Worm (Caenorhabditis elegans) whole organism, L2 larva: Measurements from ENCODE around the gene K08C7.1.

Experiments
- C34F6.9 ChIP-seq: fragments of 150-350 bp; optimal IDR thresholded peaks from 2 replicates; lab custom pipeline; 2014; ENCODE audit warnings: missing biosample characterization, missing genetic modification characterization
- F13H6.1 ChIP-seq: sonication (generic microtip); optimal IDR thresholded peaks from 2 replicates; lab custom pipeline; 2016; ENCODE audit warnings: missing genetic modification characterization, missing compliant biosample characterization
- R02D3.7 ChIP-seq: fragments of 150-350 bp; optimal IDR thresholded peaks from 2 replicates; lab custom pipeline; 2014; ENCODE audit warnings: missing biosample characterization, missing genetic modification characterization
- Y55F3AM.14 ChIP-seq: fragments of 200-800 bp; sonication (Bioruptor generic); optimal IDR thresholded peaks from 2 replicates; lab custom pipeline; 2018; ENCODE audit warnings: mild to moderate bottlenecking, missing genetic modification characterization, missing compliant biosample characterization
- ZK546.5 ChIP-seq: sonication (generic microtip); optimal IDR thresholded peaks from 2 replicates; lab custom pipeline; 2017; ENCODE audit warnings: missing biosample characterization, missing genetic modification characterization
- alr-1 ChIP-seq: fragments of 150-350 bp; optimal IDR thresholded peaks from 2 replicates; lab custom pipeline; 2014; ENCODE audit warnings: missing biosample characterization, missing genetic modification characterization
- aly-2 ChIP-seq: fragments of 150-350 bp; optimal IDR thresholded peaks from 2 replicates; lab custom pipeline; 2014; ENCODE audit warnings: missing biosample characterization, missing genetic modification characterization
- ama-1 ChIP-seq: fragments of 150-350 bp; optimal IDR thresholded peaks from 2 replicates; lab custom pipeline; 2018; ENCODE audit warnings: inconsistent platforms
- blmp-1 ChIP-seq: sonication (generic microtip); optimal IDR thresholded peaks from 2 replicates; lab custom pipeline; 2017; ENCODE audit warnings: missing genetic modification characterization, mild to moderate bottlenecking, missing compliant biosample characterization, antibody characterized with exemption, moderate library complexity; ENCODE audit not compliant: insufficient read depth
- ceh-16 ChIP-seq: fragments of 150-350 bp; optimal IDR thresholded peaks from 2 replicates; lab custom pipeline; 2014; ENCODE audit warnings: missing biosample characterization, missing genetic modification characterization
- ceh-82 ChIP-seq: fragments of 150-350 bp; optimal IDR thresholded peaks from 2 replicates; lab custom pipeline; 2014; ENCODE audit warnings: missing biosample characterization, missing genetic modification characterization
- crh-2 ChIP-seq: sonication (generic microtip); optimal IDR thresholded peaks from 2 replicates; lab custom pipeline; 2017; ENCODE audit warnings: missing biosample characterization, missing genetic modification characterization
- dmd-4 ChIP-seq: sonication (generic microtip); optimal IDR thresholded peaks from 2 replicates; lab custom pipeline; 2017; ENCODE audit warnings: missing biosample characterization, missing genetic modification characterization
- egl-27 ChIP-seq: sonication (generic microtip); optimal IDR thresholded peaks from 3 replicates; lab custom pipeline; 2017; ENCODE audit warnings: missing biosample characterization, missing genetic modification reagents, missing genetic modification characterization
- elt-1 ChIP-seq: fragments of 150-350 bp; optimal IDR thresholded peaks from 2 replicates; lab custom pipeline; 2014; ENCODE audit warnings: missing biosample characterization, missing genetic modification characterization
- elt-3 ChIP-seq: sonication (generic microtip); optimal IDR thresholded peaks from 2 replicates; lab custom pipeline; 2017; ENCODE audit warnings: missing biosample characterization, missing genetic modification characterization
- fos-1 ChIP-seq: fragments of 150-350 bp; optimal IDR thresholded peaks from 2 replicates; lab custom pipeline; 2014; ENCODE audit warnings: missing biosample characterization, missing genetic modification characterization
- gmeb-1 ChIP-seq: fragments of 150-350 bp; optimal IDR thresholded peaks from 2 replicates; lab custom pipeline; 2014; ENCODE audit warnings: missing biosample characterization, missing genetic modification characterization
- lin-11 ChIP-seq: fragments of 150-350 bp; sonication (generic microtip); optimal IDR thresholded peaks from 2 replicates; lab custom pipeline; 2014; ENCODE audit warnings: missing biosample characterization, missing genetic modification characterization, inconsistent platforms, mixed read lengths
- lin-13 ChIP-seq: fragments of 150-350 bp; optimal IDR thresholded peaks from 2 replicates; lab custom pipeline; 2014; ENCODE audit warnings: missing biosample characterization, missing genetic modification reagents, missing genetic modification characterization
- lin-39 ChIP-seq: fragments of 150-350 bp; optimal IDR thresholded peaks from 2 replicates; lab custom pipeline; 2014; ENCODE audit warnings: missing biosample characterization, missing genetic modification reagents, missing genetic modification characterization
- lsy-2 ChIP-seq, 2 experiments: fragments of 150-350 bp in 1 of 2; sonication (generic microtip) in 1 of 2; optimal IDR thresholded peaks; 2 replicates each; lab custom pipeline; 2014 to 2017; ENCODE audit warnings: missing biosample characterization in 2 of 2, missing genetic modification characterization in 2 of 2
- mab-5 ChIP-seq: fragments of 150-350 bp; optimal IDR thresholded peaks from 2 replicates; lab custom pipeline; 2014; ENCODE audit warnings: missing biosample characterization, missing genetic modification characterization
- mbf-1 ChIP-seq: sonication (generic microtip); optimal IDR thresholded peaks from 2 replicates; lab custom pipeline; 2017; ENCODE audit warnings: missing biosample characterization, missing genetic modification characterization
- mdl-1 ChIP-seq, 2 experiments: fragments of 150-350 bp in 1 of 2; sonication (generic microtip) in 1 of 2; optimal IDR thresholded peaks; 2 replicates each; lab custom pipeline; 2017; ENCODE audit warnings: missing biosample characterization in 2 of 2, missing genetic modification characterization in 2 of 2
- nhr-10 ChIP-seq: sonication (generic microtip); optimal IDR thresholded peaks from 2 replicates; lab custom pipeline; 2017; ENCODE audit warnings: missing biosample characterization, missing genetic modification characterization
- nhr-11 ChIP-seq: fragments of 150-350 bp; optimal IDR thresholded peaks from 2 replicates; lab custom pipeline; 2014; ENCODE audit warnings: missing biosample characterization, missing genetic modification characterization
- nhr-12 ChIP-seq: fragments of 150-350 bp; optimal IDR thresholded peaks from 2 replicates; lab custom pipeline; 2014; ENCODE audit warnings: missing biosample characterization, missing genetic modification characterization
- nhr-129 ChIP-seq: fragments of 150-350 bp; optimal IDR thresholded peaks from 2 replicates; lab custom pipeline; 2014; ENCODE audit warnings: missing biosample characterization, missing genetic modification characterization
- nhr-21 ChIP-seq: fragments of 150-350 bp; optimal IDR thresholded peaks from 2 replicates; lab custom pipeline; 2014; ENCODE audit warnings: missing biosample characterization, missing genetic modification characterization
- nhr-23 ChIP-seq: fragments of 150-350 bp; optimal IDR thresholded peaks from 2 replicates; lab custom pipeline; 2014; ENCODE audit warnings: missing biosample characterization, missing genetic modification reagents, missing genetic modification characterization
- nhr-237 ChIP-seq: fragments of 150-350 bp; optimal IDR thresholded peaks from 2 replicates; lab custom pipeline; 2014; ENCODE audit warnings: missing biosample characterization, missing genetic modification characterization
- nhr-25 ChIP-seq: fragments of 150-350 bp; sonication (generic microtip); optimal IDR thresholded peaks from 3 replicates; lab custom pipeline; 2014; ENCODE audit warnings: missing biosample characterization, missing genetic modification characterization
- nhr-6 ChIP-seq: fragments of 150-350 bp; optimal IDR thresholded peaks from 2 replicates; lab custom pipeline; 2014; ENCODE audit warnings: missing biosample characterization, missing genetic modification characterization
- nhr-77 ChIP-seq: fragments of 150-350 bp; optimal IDR thresholded peaks from 2 replicates; lab custom pipeline; 2014; ENCODE audit warnings: missing biosample characterization, missing genetic modification characterization
- peb-1 ChIP-seq: fragments of 150-350 bp; optimal IDR thresholded peaks from 2 replicates; lab custom pipeline; 2014; ENCODE audit warnings: missing biosample characterization, missing genetic modification characterization
- sem-4 ChIP-seq: fragments of 150-350 bp; optimal IDR thresholded peaks from 2 replicates; lab custom pipeline; 2014; ENCODE audit warnings: missing biosample characterization, missing genetic modification reagents, missing genetic modification characterization
- skn-1 ChIP-seq: sonication (generic microtip); optimal IDR thresholded peaks from 2 replicates; lab custom pipeline; 2017; ENCODE audit warnings: missing biosample characterization, missing genetic modification characterization
- sma-3 ChIP-seq: sonication (generic microtip); optimal IDR thresholded peaks from 2 replicates; lab custom pipeline; 2016; ENCODE audit warnings: missing genetic modification reagents, missing genetic modification characterization, missing compliant biosample characterization
- sma-9 ChIP-seq, 2 experiments: fragments of 150-350 bp in 1 of 2; sonication (generic microtip) in 1 of 2; optimal IDR thresholded peaks; 2 replicates each; lab custom pipeline; 2014 to 2016; ENCODE audit warnings: missing genetic modification characterization in 2 of 2, mild to moderate bottlenecking in 1 of 2, missing biosample characterization in 1 of 2, missing compliant biosample characterization in 1 of 2, missing genetic modification reagents in 1 of 2, moderate library complexity in 1 of 2
- snpc-4 ChIP-seq: fragments of 150-350 bp; optimal IDR thresholded peaks from 2 replicates; lab custom pipeline; 2014; ENCODE audit warnings: missing biosample characterization, missing genetic modification characterization
- unc-39 ChIP-seq: fragments of 150-350 bp; optimal IDR thresholded peaks from 2 replicates; lab custom pipeline; 2014; ENCODE audit warnings: missing biosample characterization, missing genetic modification characterization
- unc-55 ChIP-seq: fragments of 150-350 bp; sonication (generic microtip); optimal IDR thresholded peaks from 3 replicates; lab custom pipeline; 2014; ENCODE audit warnings: missing biosample characterization, missing genetic modification reagents, missing genetic modification characterization
- unc-62 ChIP-seq: fragments of 150-350 bp; optimal IDR thresholded peaks from 2 replicates; lab custom pipeline; 2014; ENCODE audit warnings: missing biosample characterization, missing genetic modification reagents, missing genetic modification characterization
- zag-1 ChIP-seq: fragments of 150-350 bp; optimal IDR thresholded peaks from 2 replicates; lab custom pipeline; 2014; ENCODE audit warnings: missing biosample characterization, missing genetic modification characterization
- ztf-1 ChIP-seq: fragments of 200-800 bp; sonication (Bioruptor generic); conservative IDR thresholded peaks from 2 replicates; pipeline ENCODE4 v1.3.6; 2022; ENCODE audit warnings: missing genetic modification characterization, missing compliant biosample characterization
- ztf-11 ChIP-seq: sonication (generic microtip); optimal IDR thresholded peaks from 2 replicates; lab custom pipeline; 2017; ENCODE audit warnings: missing biosample characterization, missing genetic modification characterization
- ztf-4 ChIP-seq: fragments of 150-350 bp; optimal IDR thresholded peaks from 2 replicates; lab custom pipeline; 2014; ENCODE audit warnings: missing biosample characterization, missing genetic modification characterization

K08C7.1 gene

ce11 chrIV:10695203-10695602 lies 38.6 kb downstream of the K08C7.1 start, which contains the start of gene R102.4:
Gene R102.4 (minus strand): TSS chrIV:10695303.
- no peak for TF ChIP-seq skn-1
- no peak for TF ChIP-seq dmd-4 (tag; lab: Kevin White, UChicago)
- no peak for TF ChIP-seq blmp-1 (tag; lab: Kevin White, UChicago)
- TF ChIP-seq elt-3 (tag; lab: Kevin White, UChicago), result no peak
- no peak for TF ChIP-seq aly-2
- no peak for TF ChIP-seq alr-1
- TF ChIP-seq ztf-4 (tag; lab: Kevin White, UChicago), result no peak

- TF ChIP-seq unc-62, result no peak
- no peak for TF ChIP-seq nhr-11 (tag; lab: Kevin White, UChicago)
- TF ChIP-seq dmd-4 (tag; lab: Kevin White, UChicago), result no peak
- TF ChIP-seq nhr-77 (tag; lab: Kevin White, UChicago), result no peak
- TF ChIP-seq ztf-1 (GFP tag; lab: Robert Waterston, UW), result no peak
- no peak for TF ChIP-seq unc-39 (tag; lab: Kevin White, UChicago)
- TF ChIP-seq aly-2, result no peak
- no peak for TF ChIP-seq peb-1 (tag; lab: Kevin White, UChicago)
- TF ChIP-seq sma-9 (GFP tag; optimal IDR thresholded peaks at IDR 0.05; lab: Kevin White, UChicago), result peak; percentile 92
- TF ChIP-seq sma-9 (tag; optimal IDR thresholded peaks at IDR 0.05; lab: Kevin White, UChicago), result no peak
- peak in 1 of 2 experiments; percentile 75 for TF ChIP-seq lsy-2 (tag; optimal IDR thresholded peaks at IDR 0.05; lab: Kevin White, UChicago)
- no peak for TF ChIP-seq lin-11 (tag; lab: Kevin White, UChicago)
- peak; percentile 79 for TF ChIP-seq nhr-25 (tag; lab: Kevin White, UChicago)
- peak; percentile 79 for TF ChIP-seq F13H6.1 (tag; lab: Kevin White, UChicago)
- no peak for TF ChIP-seq snpc-4 (tag; lab: Kevin White, UChicago)
- TF ChIP-seq Y55F3AM.14 (GFP tag; lab: Kevin White, UChicago), result no peak
- no peak for TF ChIP-seq egl-27 (tag; lab: Kevin White, UChicago)
- no peak for TF ChIP-seq nhr-237
- peak; percentile 3 for TF ChIP-seq skn-1
- TF ChIP-seq elt-1 (tag; lab: Kevin White, UChicago), result no peak
- TF ChIP-seq sem-4 (tag; lab: Kevin White, UChicago), result peak; percentile 33
- TF ChIP-seq gmeb-1, result peak; percentile 91
- no peak for TF ChIP-seq ztf-11
- TF ChIP-seq nhr-10 (tag; lab: Kevin White, UChicago), result no peak
- no peak for TF ChIP-seq R02D3.7 (tag; lab: Kevin White, UChicago)
- peak; percentile 68 for TF ChIP-seq crh-2
- TF ChIP-seq zag-1 (tag; lab: Kevin White, UChicago), result peak; percentile 14
- TF ChIP-seq nhr-23, result no peak
- no peak for TF ChIP-seq elt-3 (tag; lab: Kevin White, UChicago)
- TF ChIP-seq ztf-4 (tag; lab: Kevin White, UChicago), result peak; percentile 32
- TF ChIP-seq mdl-1 (tag; optimal IDR thresholded peaks at IDR 0.05; lab: Kevin White, UChicago), result no peak
- TF ChIP-seq fos-1, result peak; percentile 95
- TF ChIP-seq nhr-12 (tag; lab: Kevin White, UChicago), result no peak
- TF ChIP-seq alr-1, result no peak
- TF ChIP-seq sma-3, result peak; percentile 69
- TF ChIP-seq nhr-21 (tag; lab: Kevin White, UChicago), result peak; percentile 15
- TF ChIP-seq ZK546.5 (tag; lab: Kevin White, UChicago), result no peak
- no peak for TF ChIP-seq lin-13 (GFP tag; lab: Kevin White, UChicago)
- no peak for TF ChIP-seq mbf-1 (tag; lab: Kevin White, UChicago)
- peak; percentile 46 for TF ChIP-seq nhr-6
- peak; percentile 86 for TF ChIP-seq C34F6.9 (tag; lab: Kevin White, UChicago)
- no peak for TF ChIP-seq ceh-82 (tag; lab: Kevin White, UChicago)
- peak; percentile 96 for TF ChIP-seq nhr-129
- no peak for TF ChIP-seq ceh-16 (tag; lab: Kevin White, UChicago)
- no peak for TF ChIP-seq lin-39
- peak; percentile 55 for TF ChIP-seq unc-55 (GFP tag; lab: Kevin White, UChicago)
- TF ChIP-seq blmp-1 (tag; lab: Kevin White, UChicago), result peak; percentile 43
- peak; percentile 0 for TF ChIP-seq mab-5
- no peak for TF ChIP-seq ama-1
Measured at ce11 chrIV:10697022-10697979, 40.7 kb downstream of the K08C7.1 start, which contains the start of gene allo-1. Gene allo-1 (minus strand): TSS chrIV:10697072.
